Fruit fly (Drosophila melanogaster) whole organism, adult: ENCODE data around the gene Syx1A.

Experiments used
- CG14711 ChIP-seq: fragments of 200-800 bp; sonication (Bioruptor generic); optimal IDR thresholded peaks from 2 replicates; lab custom pipeline; 2018; ENCODE audit warnings: missing biosample characterization, mild to moderate bottlenecking, missing genetic modification characterization, moderate library complexity
- Clk ChIP-seq: fragments of 200-800 bp; sonication (Bioruptor generic); optimal IDR thresholded peaks from 2 replicates; lab custom pipeline; 2017; ENCODE audit warnings: missing biosample characterization, missing genetic modification characterization
- Hr96 ChIP-seq: fragments of 200-800 bp; sonication (Bioruptor generic); optimal IDR thresholded peaks from 2 replicates; lab custom pipeline; 2016; ENCODE audit warnings: missing biosample characterization, missing genetic modification characterization
- bab1 ChIP-seq: fragments of 200-800 bp; sonication (Bioruptor generic); optimal IDR thresholded peaks from 3 replicates; lab custom pipeline; 2019; ENCODE audit warnings: missing biosample characterization, mild to moderate bottlenecking, missing genetic modification characterization, moderate library complexity
- cnc ChIP-seq, 2 experiments: fragments of >200 bp; optimal IDR thresholded peaks; 2 replicates each; lab custom pipeline; 2017
- kay ChIP-seq: fragments of 200-800 bp; sonication (Bioruptor generic); peaks from one replicate; lab custom pipeline; 2016; ENCODE audit warnings: missing biosample characterization, missing genetic modification characterization, borderline replicate concordance
- tj ChIP-seq: fragments of 200-800 bp; sonication (Bioruptor generic); optimal IDR thresholded peaks from 3 replicates; lab custom pipeline; 2017; ENCODE audit warnings: missing biosample characterization, mild to moderate bottlenecking, missing genetic modification characterization, moderate library complexity

dm6 chr3R:24116180-24116579, 10.6 kb upstream of the Syx1A start, which contains the start of gene CG13607:
- peak; percentile 27 for TF ChIP-seq Hr96 (GFP tag; lab: Kevin White, UChicago)
- no peak for TF ChIP-seq tj (GFP tag; lab: Kevin White, UChicago)
- TF ChIP-seq Clk (GFP tag; lab: Kevin White, UChicago): no peak
- TF ChIP-seq kay: no peak
- no peak for TF ChIP-seq bab1 (GFP tag; lab: Kevin White, UChicago)
- no peak for TF ChIP-seq CG14711 (tag; lab: Kevin White, UChicago)
- TF ChIP-seq cnc (optimal IDR thresholded peaks at IDR 0.05; lab: Kevin White, UChicago): no peak
